Fruit fly (Drosophila melanogaster): ENCODE results near the gene CG33648.

dm6 chr2L:14527200-14527797 lies 3.2 kb downstream of the CG33648 start:
- TF ChIP-seq tgo (GFP tag; IDR thresholded peaks at IDR 0.05), result no peak
- no peak for TF ChIP-seq trh (GFP tag; optimal IDR thresholded peaks at IDR 0.05)

Data from whole organism, embryonic.